Fruit fly (Drosophila melanogaster): ENCODE results near the gene Jon65Aiv.

Jon65Aiv gene

dm6 chr3L:6038720-6039205 lies at the start of gene Jon65Aiv:
Jon65Aiv (plus strand) TSS chr3L:6039155.
- no peak for TF ChIP-seq CG11617 (GFP tag; optimal IDR thresholded peaks at IDR 0.05)
- TF ChIP-seq CG7101 (tag; optimal IDR thresholded peaks at IDR 0.05), result no peak
- peak; percentile 15 for TF ChIP-seq cic (GFP tag; optimal IDR thresholded peaks at IDR 0.05)

- TF ChIP-seq pad (GFP tag; optimal IDR thresholded peaks at IDR 0.05) (no peak), Clk (GFP tag; optimal IDR thresholded peaks at IDR 0.05) (no peak), cnc (optimal IDR thresholded peaks at IDR 0.05) (no peak), CG11617 (GFP tag; optimal IDR thresholded peaks at IDR 0.05) (no peak), CG1620 (GFP tag; optimal IDR thresholded peaks at IDR 0.05) (no peak), Mnt (GFP tag; optimal IDR thresholded peaks at IDR 0.05) (no peak), CG14711 (tag; optimal IDR thresholded peaks at IDR 0.05) (no peak), kay (GFP tag; ENCODE audit: borderline replicate concordance) (no peak), CG7101 (tag; optimal IDR thresholded peaks at IDR 0.05) (no peak), Crg-1 (GFP tag; optimal IDR thresholded peaks at IDR 0.05) (no peak)
Observed at dm6 chr3L:5989391-5990156, 49.4 kb upstream of the Jon65Aiv start.

- TF ChIP-seq CG5204 (GFP tag; optimal IDR thresholded peaks at IDR 0.05) (no peak), Hr96 (GFP tag; optimal IDR thresholded peaks at IDR 0.05) (no peak), cic (GFP tag; optimal IDR thresholded peaks at IDR 0.05) (no peak), Mnt (GFP tag; optimal IDR thresholded peaks at IDR 0.05) (no peak), toe (GFP tag; optimal IDR thresholded peaks at IDR 0.05) (no peak), CG33017 (tag; optimal IDR thresholded peaks at IDR 0.05) (no peak), CG7045 (GFP tag; optimal IDR thresholded peaks at IDR 0.05) (no peak), CG11617 (GFP tag; optimal IDR thresholded peaks at IDR 0.05) (no peak), CG12768 (GFP tag; optimal IDR thresholded peaks at IDR 0.05) (no peak), pad (GFP tag; optimal IDR thresholded peaks at IDR 0.05) (no peak), Clk (GFP tag; optimal IDR thresholded peaks at IDR 0.05) (no peak), Crg-1 (GFP tag; optimal IDR thresholded peaks at IDR 0.05) (no peak), ovo (GFP tag; optimal IDR thresholded peaks at IDR 0.05) (no peak)
Observed at dm6 chr3L:5992249-5992648, 46.7 kb upstream of the Jon65Aiv start.

DNA sequence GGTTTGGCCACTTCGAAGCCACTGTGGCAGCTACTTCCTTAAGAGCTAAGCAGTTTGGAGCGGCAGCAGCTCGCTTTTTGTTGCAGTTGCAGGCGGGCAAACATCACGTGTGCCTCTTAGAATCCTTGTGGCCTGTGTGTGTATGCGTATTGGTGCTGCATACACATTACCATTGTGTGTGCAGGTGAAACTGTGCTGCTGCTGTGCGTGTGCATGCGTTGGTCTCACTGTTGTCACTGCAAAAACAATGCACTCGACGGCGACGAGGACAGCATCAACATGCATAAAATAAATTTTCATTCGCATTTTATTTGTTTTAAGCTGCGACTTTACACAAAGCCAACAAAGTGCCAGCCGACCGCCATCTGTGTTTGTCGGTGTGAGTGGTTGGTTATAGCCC lies 46.0 kb upstream of the Jon65Aiv start:
- no peak for TF ChIP-seq Clk (GFP tag; optimal IDR thresholded peaks at IDR 0.05)
- TF ChIP-seq bab1 (GFP tag; optimal IDR thresholded peaks at IDR 0.05), result no peak
- no peak for TF ChIP-seq toe (GFP tag; optimal IDR thresholded peaks at IDR 0.05)
- TF ChIP-seq Mnt (GFP tag; optimal IDR thresholded peaks at IDR 0.05), result no peak

DNA sequence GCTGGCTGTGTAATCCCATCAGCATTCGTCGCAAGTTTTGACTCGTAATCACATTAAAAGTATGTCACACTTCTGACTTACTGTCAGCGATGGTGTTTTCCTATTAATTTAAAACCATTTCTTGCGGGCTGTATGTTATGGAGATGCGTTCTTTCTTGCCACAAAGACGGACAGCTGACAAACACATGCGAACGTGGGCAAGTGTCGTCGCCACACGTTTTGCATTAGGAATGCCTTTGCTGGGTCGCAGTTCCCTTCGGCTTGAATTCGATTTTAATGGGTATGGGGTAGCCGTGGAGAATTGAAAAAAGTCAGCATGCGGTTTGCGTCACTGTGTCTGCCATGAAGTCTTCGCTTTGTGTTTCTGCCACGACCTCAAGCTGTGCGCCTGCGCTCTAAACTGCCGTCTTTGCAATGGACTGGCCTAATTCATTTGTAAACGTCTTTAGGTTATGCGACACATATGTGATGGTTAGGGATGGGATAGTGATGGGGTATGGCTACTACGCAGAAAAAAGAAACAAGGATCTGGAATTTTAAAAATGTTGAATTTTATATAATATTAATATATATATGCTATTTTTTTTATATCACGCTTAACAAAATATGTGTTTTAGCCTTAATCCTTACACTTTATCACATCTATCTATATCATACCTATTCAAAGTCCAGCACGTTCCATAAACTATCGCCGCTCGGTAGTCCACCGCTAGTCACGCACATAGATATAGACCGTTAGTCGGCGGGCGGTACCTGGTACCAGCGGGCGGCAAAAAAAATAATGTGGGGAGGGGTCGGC lies 45.1 kb upstream of the Jon65Aiv start:
- TF ChIP-seq bab1 (GFP tag; optimal IDR thresholded peaks at IDR 0.05) (no peak), CG11617 (GFP tag; optimal IDR thresholded peaks at IDR 0.05) (no peak), CG1620 (GFP tag; optimal IDR thresholded peaks at IDR 0.05) (no peak), cic (GFP tag; optimal IDR thresholded peaks at IDR 0.05) (no peak), CG7045 (GFP tag; optimal IDR thresholded peaks at IDR 0.05) (no peak), Hr96 (GFP tag; optimal IDR thresholded peaks at IDR 0.05) (no peak), kay (GFP tag; ENCODE audit: borderline replicate concordance) (no peak), Mnt (GFP tag; optimal IDR thresholded peaks at IDR 0.05) (no peak), Clk (GFP tag; optimal IDR thresholded peaks at IDR 0.05) (no peak), CG5204 (GFP tag; optimal IDR thresholded peaks at IDR 0.05) (no peak), tj (GFP tag; optimal IDR thresholded peaks at IDR 0.05) (no peak), ovo (GFP tag; optimal IDR thresholded peaks at IDR 0.05) (no peak), cnc (optimal IDR thresholded peaks at IDR 0.05) (no peak), CG33017 (tag; optimal IDR thresholded peaks at IDR 0.05) (no peak), Crg-1 (GFP tag; optimal IDR thresholded peaks at IDR 0.05) (no peak), CG14711 (tag; optimal IDR thresholded peaks at IDR 0.05) (no peak), toe (GFP tag; optimal IDR thresholded peaks at IDR 0.05) (no peak), CG12768 (GFP tag; optimal IDR thresholded peaks at IDR 0.05) (no peak), CG7101 (tag; optimal IDR thresholded peaks at IDR 0.05) (no peak)

DNA sequence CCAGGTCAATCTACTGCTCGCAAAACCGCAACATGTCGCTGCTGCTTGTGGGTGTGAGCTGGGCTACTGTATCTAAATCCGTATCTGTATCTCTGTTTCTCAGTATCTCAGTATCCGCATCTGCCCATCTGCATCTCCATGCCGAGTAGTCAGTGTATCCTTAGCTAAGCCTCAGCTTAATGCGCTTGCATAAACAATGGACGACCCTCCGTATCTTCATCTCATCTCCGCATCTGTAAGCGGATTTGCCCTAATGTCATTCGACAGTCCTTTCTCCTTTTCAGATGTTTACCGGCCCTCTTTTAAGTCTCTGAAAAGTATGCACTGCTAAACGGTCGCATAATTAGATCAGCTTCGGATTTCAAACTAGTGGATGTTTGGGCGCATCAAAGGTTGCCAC lies 42.4 kb upstream of the Jon65Aiv start:
- TF ChIP-seq tj (GFP tag; optimal IDR thresholded peaks at IDR 0.05) (no peak), Clk (GFP tag; optimal IDR thresholded peaks at IDR 0.05) (no peak), cnc (optimal IDR thresholded peaks at IDR 0.05) (no peak), CG5204 (GFP tag; optimal IDR thresholded peaks at IDR 0.05) (no peak), CG7045 (GFP tag; optimal IDR thresholded peaks at IDR 0.05) (no peak)

DNA sequence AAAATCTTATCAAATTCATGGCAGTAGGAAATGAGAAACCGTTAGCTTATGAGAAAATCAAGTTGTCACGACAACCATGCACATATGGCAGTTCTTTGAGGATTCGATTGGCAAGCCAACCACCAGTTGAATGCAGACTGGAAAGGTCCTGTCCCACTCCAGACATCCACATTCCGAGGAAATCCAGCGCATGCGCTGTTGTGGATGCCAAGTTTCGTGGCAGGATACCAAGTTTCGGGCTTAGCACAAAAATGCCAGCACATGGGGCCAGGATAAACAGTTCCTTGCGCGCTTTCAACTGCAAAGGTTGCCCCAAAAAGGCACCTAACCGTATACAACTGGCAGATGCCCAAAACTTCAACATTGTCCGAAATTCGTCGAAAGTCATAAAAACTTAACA lies 42.0 kb upstream of the Jon65Aiv start, which contains the start of gene PVRAP:
TSS of gene PVRAP (plus strand) at position 273 of the 400 bp plus-strand sequence.
- TF ChIP-seq Hr96 (GFP tag; optimal IDR thresholded peaks at IDR 0.05) (no peak), Crg-1 (GFP tag; optimal IDR thresholded peaks at IDR 0.05) (no peak), Clk (GFP tag; optimal IDR thresholded peaks at IDR 0.05) (no peak), tj (GFP tag; optimal IDR thresholded peaks at IDR 0.05) (no peak), CG14711 (tag; optimal IDR thresholded peaks at IDR 0.05) (no peak), CG11617 (GFP tag; optimal IDR thresholded peaks at IDR 0.05) (no peak), toe (GFP tag; optimal IDR thresholded peaks at IDR 0.05) (no peak), CG33017 (tag; optimal IDR thresholded peaks at IDR 0.05) (no peak), CG7101 (tag; optimal IDR thresholded peaks at IDR 0.05) (no peak), cnc (optimal IDR thresholded peaks at IDR 0.05) (no peak), CG1620 (GFP tag; optimal IDR thresholded peaks at IDR 0.05) (no peak), ovo (GFP tag; optimal IDR thresholded peaks at IDR 0.05) (no peak), Mnt (GFP tag; optimal IDR thresholded peaks at IDR 0.05) (no peak), pad (GFP tag; optimal IDR thresholded peaks at IDR 0.05) (no peak), CG12768 (GFP tag; optimal IDR thresholded peaks at IDR 0.05) (no peak)
